Fruit fly (Drosophila melanogaster): ENCODE results near the gene CG32036.

The CG32036 gene

dm6 chr3L:9489133-9489532, at the start of gene CG32036:
CG32036 (minus strand) TSS chr3L:9489233.
- TF ChIP-seq EcR (GFP tag; optimal IDR thresholded peaks at IDR 0.05) (no peak), gl (tag; optimal IDR thresholded peaks at IDR 0.05) (no peak), fd96Ca (GFP tag; IDR thresholded peaks at IDR 0.05) (no peak), CG4496 (GFP tag; IDR thresholded peaks at IDR 0.05) (peak; percentile 12; the same call in 1 of the 3 replicates), CG34367 (tag; optimal IDR thresholded peaks at IDR 0.05) (no peak), Pif1B (GFP tag; optimal IDR thresholded peaks at IDR 0.05) (no peak), Ets98B (GFP tag; IDR thresholded peaks at IDR 0.05) (no peak; the same call in 1 of the 2 replicates), D1 (tag; optimal IDR thresholded peaks at IDR 0.05) (no peak)

dm6 chr3L:9528835-9529234, 39.8 kb upstream of the CG32036 start, which contains the start of gene Or67a:
Or67a (plus strand) TSS chr3L:9529067.
- peak; percentile 29 for TF ChIP-seq CG8301 (tag; optimal IDR thresholded peaks at IDR 0.05)
- TF ChIP-seq CG15710 (tag; optimal IDR thresholded peaks at IDR 0.05) = no peak
- peak; percentile 27 for TF ChIP-seq CG14655 (GFP tag; optimal IDR thresholded peaks at IDR 0.05)
- peak; percentile 99 for TF ChIP-seq EcR (GFP tag; optimal IDR thresholded peaks at IDR 0.05)

dm6 chr3L:9525444-9525843, 36.4 kb upstream of the CG32036 start, which contains the start of gene CG33700:
CG33700 (minus strand) TSS chr3L:9525544.
- TF ChIP-seq CG8301 (tag; optimal IDR thresholded peaks at IDR 0.05) (no peak), CG10348 (GFP tag; IDR thresholded peaks at IDR 0.05) (no peak), CG4496 (GFP tag; IDR thresholded peaks at IDR 0.05) (0 out of 3 replicates have a peak, but pooled peaks have one; percentile 28), EcR (GFP tag; optimal IDR thresholded peaks at IDR 0.05) (no peak), CG32121 (GFP tag; IDR thresholded peaks at IDR 0.05) (no peak)

- TF ChIP-seq CG32121 (GFP tag; IDR thresholded peaks at IDR 0.05) (no peak), CG34367 (tag; optimal IDR thresholded peaks at IDR 0.05) (no peak), gl (tag; optimal IDR thresholded peaks at IDR 0.05) (no peak), CG8159 (tag; optimal IDR thresholded peaks at IDR 0.05) (no peak), Pif1B (GFP tag; optimal IDR thresholded peaks at IDR 0.05) (no peak), CG9948 (tag; optimal IDR thresholded peaks at IDR 0.05) (no peak), Snoo (tag; optimal IDR thresholded peaks at IDR 0.05) (no peak), rn (GFP tag; IDR thresholded peaks at IDR 0.05) (no peak), fd96Ca (GFP tag; IDR thresholded peaks at IDR 0.05) (no peak), CG4496 (GFP tag; IDR thresholded peaks at IDR 0.05) (no peak), CG13204 (GFP tag; optimal IDR thresholded peaks at IDR 0.05) (no peak), CG15710 (tag; optimal IDR thresholded peaks at IDR 0.05) (no peak), CG17806 (tag; optimal IDR thresholded peaks at IDR 0.05) (no peak), CG14655 (GFP tag; optimal IDR thresholded peaks at IDR 0.05) (no peak), CG10348 (GFP tag; IDR thresholded peaks at IDR 0.05) (no peak), EcR (GFP tag; optimal IDR thresholded peaks at IDR 0.05) (no peak)
These were observed 24.3 kb upstream of the CG32036 start, which contains the start of gene CG33702 for dm6 chr3L:9513309-9513708. CG33702 (minus strand) TSS chr3L:9513409.

dm6 chr3L:9512560-9512959, 23.5 kb upstream of the CG32036 start, which contains the start of gene CG33703:
CG33703 (minus strand) TSS chr3L:9512660.
- TF ChIP-seq fd96Ca (GFP tag; IDR thresholded peaks at IDR 0.05) (no peak), gl (tag; optimal IDR thresholded peaks at IDR 0.05) (no peak), CG14655 (GFP tag; optimal IDR thresholded peaks at IDR 0.05) (no peak), CG8159 (tag; optimal IDR thresholded peaks at IDR 0.05) (no peak), CG8301 (tag; optimal IDR thresholded peaks at IDR 0.05) (no peak), CG32121 (GFP tag; IDR thresholded peaks at IDR 0.05) (no peak)

dm6 chr3L:9511287-9512256, 22.5 kb upstream of the CG32036 start, which contains the start of gene RpS9:
RpS9 (minus strand) TSS chr3L:9511531.
- TF ChIP-seq Pif1B (GFP tag; optimal IDR thresholded peaks at IDR 0.05) = no peak
- peak; percentile 21 for TF ChIP-seq gl (tag; optimal IDR thresholded peaks at IDR 0.05)
- TF ChIP-seq Pif1A (GFP tag; optimal IDR thresholded peaks at IDR 0.05) = peak; percentile 18
- no peak for TF ChIP-seq fd96Ca (GFP tag; IDR thresholded peaks at IDR 0.05)
- peak; percentile 28 for TF ChIP-seq CG8159 (tag; optimal IDR thresholded peaks at IDR 0.05)
- TF ChIP-seq CG34367 (tag; optimal IDR thresholded peaks at IDR 0.05) = no peak
- TF ChIP-seq Ets98B (GFP tag; IDR thresholded peaks at IDR 0.05) = peak; percentile 50
- TF ChIP-seq CG15710 (tag; optimal IDR thresholded peaks at IDR 0.05) = peak; percentile 28
- TF ChIP-seq CG17806 (tag; optimal IDR thresholded peaks at IDR 0.05) = peak; percentile 10
- no peak for TF ChIP-seq D1 (tag; optimal IDR thresholded peaks at IDR 0.05)
